Fruit fly (Drosophila melanogaster): ENCODE measurements around the gene SdhAL.

dm6 chr3L:11966104-11966503, 41.5 kb upstream of the SdhAL start, which contains the start of gene prc:
- no peak for TF ChIP-seq Pif1B (GFP tag; optimal IDR thresholded peaks at IDR 0.05)
- no peak for TF ChIP-seq Ets98B (GFP tag; IDR thresholded peaks at IDR 0.05)
- no peak for TF ChIP-seq Snoo (tag; optimal IDR thresholded peaks at IDR 0.05)
- TF ChIP-seq CG9948 (tag; optimal IDR thresholded peaks at IDR 0.05) = no peak
- TF ChIP-seq CG12605 (GFP tag; IDR thresholded peaks at IDR 0.05) = no peak
- TF ChIP-seq CG15710 (tag; optimal IDR thresholded peaks at IDR 0.05) = no peak
- no peak for TF ChIP-seq CG34367 (tag; optimal IDR thresholded peaks at IDR 0.05)
- no peak for TF ChIP-seq CG8301 (tag; optimal IDR thresholded peaks at IDR 0.05)
- no peak for TF ChIP-seq fd96Ca (GFP tag; IDR thresholded peaks at IDR 0.05)
- TF ChIP-seq gl (tag; optimal IDR thresholded peaks at IDR 0.05) = no peak
